Fruit fly (Drosophila melanogaster) whole organism, embryonic: ENCODE data around the gene CG11131.

Experiments
- Atf6 ChIP-seq: fragments of 200-800 bp; sonication (Bioruptor generic); IDR thresholded peaks from 2 replicates; pipeline ENCODE4 v1.3.6; 2022; ENCODE audit warnings: missing biosample characterization, missing genetic modification characterization
- CG10209 ChIP-seq: fragments of 200-800 bp; sonication (Bioruptor generic); optimal IDR thresholded peaks from 3 replicates; lab custom pipeline; 2017; ENCODE audit warnings: missing biosample characterization, mild to moderate bottlenecking, missing genetic modification characterization, missing genetic modification reagents
- CG13287 ChIP-seq: fragments of 200-800 bp; sonication (Bioruptor generic); IDR thresholded peaks from 2 replicates; pipeline ENCODE4 v1.3.6; 2022; ENCODE audit warnings: missing biosample characterization, missing genetic modification characterization; ENCODE audit not compliant: partially characterized antibody
- CG13894 ChIP-seq: fragments of 200-800 bp; sonication (Bioruptor generic); optimal IDR thresholded peaks from 3 replicates; lab custom pipeline; 2018; ENCODE audit warnings: missing biosample characterization, mild to moderate bottlenecking, missing genetic modification characterization, moderate library complexity
- CG14014 ChIP-seq: fragments of 200-800 bp; sonication (Bioruptor generic); IDR thresholded peaks from 2 replicates; pipeline ENCODE4 v1.3.6; 2022; ENCODE audit warnings: missing biosample characterization, missing genetic modification characterization
- CG1603 ChIP-seq: fragments of 200-800 bp; sonication (Bioruptor generic); optimal IDR thresholded peaks from 2 replicates; lab custom pipeline; 2019; ENCODE audit warnings: missing biosample characterization, mild to moderate bottlenecking, missing genetic modification characterization, moderate library complexity
- CG17361 ChIP-seq: fragments of 200-800 bp; sonication (Bioruptor generic); IDR thresholded peaks from 3 replicates; pipeline ENCODE4 v1.3.6; 2022; ENCODE audit warnings: missing biosample characterization, missing genetic modification characterization
- CG30431 ChIP-seq: fragments of 200-800 bp; sonication (Bioruptor generic); optimal IDR thresholded peaks from 2 replicates; lab custom pipeline; 2017; ENCODE audit warnings: missing biosample characterization, missing genetic modification characterization
- CG33557 ChIP-seq: fragments of 200-800 bp; sonication (Bioruptor generic); optimal IDR thresholded peaks from 2 replicates; lab custom pipeline; 2019; ENCODE audit warnings: missing biosample characterization, mild to moderate bottlenecking, missing genetic modification characterization, moderate library complexity
- CG34224 ChIP-seq: fragments of 200-800 bp; sonication (Bioruptor generic); IDR thresholded peaks from 3 replicates; pipeline ENCODE4 v1.3.6; 2022; ENCODE audit warnings: missing biosample characterization, missing genetic modification characterization; ENCODE audit not compliant: partially characterized antibody
- CG34376 ChIP-seq: fragments of 200-800 bp; sonication (Bioruptor generic); optimal IDR thresholded peaks from 2 replicates; lab custom pipeline; 2018; ENCODE audit warnings: missing biosample characterization, mild to moderate bottlenecking, missing genetic modification characterization
- CG3726 ChIP-seq: fragments of 200-800 bp; sonication (Bioruptor generic); IDR thresholded peaks from 3 replicates; pipeline ENCODE4, ENCODE4 v1.3.6; 2022; ENCODE audit warnings: missing biosample characterization, missing genetic modification characterization
- CG4328 ChIP-seq: fragments of 200-800 bp; sonication (Bioruptor generic); optimal IDR thresholded peaks from 3 replicates; lab custom pipeline; 2017; ENCODE audit warnings: missing biosample characterization, missing genetic modification reagents, missing genetic modification characterization
- CG4820 ChIP-seq: fragments of 200-800 bp; sonication (Bioruptor generic); optimal IDR thresholded peaks from 3 replicates; lab custom pipeline; 2016; ENCODE audit warnings: missing biosample characterization, missing genetic modification characterization
- CG6175 ChIP-seq: fragments of 200-800 bp; sonication (Bioruptor generic); IDR thresholded peaks from 3 replicates; pipeline ENCODE4 v1.3.6; 2022; ENCODE audit warnings: missing biosample characterization, missing genetic modification characterization
- CG6272 ChIP-seq: fragments of 200-800 bp; sonication (Bioruptor generic); IDR thresholded peaks from 2 replicates; pipeline ENCODE4 v1.3.6; 2022; ENCODE audit warnings: missing biosample characterization, missing genetic modification characterization
- CG7839 ChIP-seq: fragments of 200-800 bp; sonication (Bioruptor generic); optimal IDR thresholded peaks from 3 replicates; lab custom pipeline; 2018; ENCODE audit warnings: missing biosample characterization, mild to moderate bottlenecking, missing genetic modification characterization, moderate library complexity
- CG8281 ChIP-seq: fragments of 200-800 bp; sonication (Bioruptor generic); optimal IDR thresholded peaks from 2 replicates; lab custom pipeline; 2018; ENCODE audit warnings: missing biosample characterization, mild to moderate bottlenecking, missing genetic modification characterization, moderate library complexity
- Chrac-16 ChIP-seq: fragments of 200-800 bp; sonication (Bioruptor generic); optimal IDR thresholded peaks from 3 replicates; lab custom pipeline; 2016; ENCODE audit warnings: missing biosample characterization, missing genetic modification characterization
- D19A ChIP-seq: fragments of 200-800 bp; optimal IDR thresholded peaks from 3 replicates; lab custom pipeline; 2019; ENCODE audit warnings: missing biosample characterization, mild to moderate bottlenecking, missing genetic modification characterization, moderate library complexity
- Dll ChIP-seq: fragments of 200-800 bp; sonication (Bioruptor generic); IDR thresholded peaks from 4 replicates; pipeline ENCODE4 v1.3.6; 2022; ENCODE audit warnings: missing biosample characterization, missing genetic modification characterization; ENCODE audit not compliant: partially characterized antibody
- Gug ChIP-seq: fragments of 200-800 bp; sonication (Bioruptor generic); IDR thresholded peaks from 4 replicates; pipeline ENCODE4 v1.3.6; 2022; ENCODE audit warnings: missing biosample characterization, missing genetic modification characterization
- Hmx ChIP-seq: fragments of 200-800 bp; sonication (Bioruptor generic); optimal IDR thresholded peaks from 2 replicates; lab custom pipeline; 2016; ENCODE audit warnings: missing biosample characterization, missing genetic modification characterization
- Kr ChIP-seq: fragments of 200-800 bp; sonication (Bioruptor generic); optimal IDR thresholded peaks from 2 replicates; lab custom pipeline; 2017; ENCODE audit warnings: missing biosample characterization, mild to moderate bottlenecking, missing genetic modification characterization
- MESR4 ChIP-seq: fragments of 200-800 bp; sonication (Bioruptor generic); optimal IDR thresholded peaks from 2 replicates; lab custom pipeline; 2018; ENCODE audit warnings: missing biosample characterization, mild to moderate bottlenecking, missing genetic modification characterization, moderate library complexity
- Mrtf ChIP-seq: fragments of 200-800 bp; sonication (Bioruptor generic); IDR thresholded peaks from 3 replicates; pipeline ENCODE4 v1.3.6; 2022; ENCODE audit warnings: missing biosample characterization, missing genetic modification characterization
- NK7.1 ChIP-seq: fragments of 200-800 bp; sonication (Bioruptor generic); optimal IDR thresholded peaks from 3 replicates; lab custom pipeline; 2016; ENCODE audit warnings: missing biosample characterization, missing genetic modification characterization
- Opbp ChIP-seq: fragments of 200-800 bp; sonication (Bioruptor generic); IDR thresholded peaks from 3 replicates; pipeline ENCODE4 v1.3.6; 2022; ENCODE audit warnings: missing biosample characterization, missing genetic modification characterization; ENCODE audit not compliant: partially characterized antibody
- Rx ChIP-seq: fragments of 200-800 bp; sonication (Bioruptor generic); IDR thresholded peaks from 2 replicates; pipeline ENCODE4 v1.3.6; 2022; ENCODE audit warnings: missing biosample characterization, missing genetic modification characterization
- Six4 ChIP-seq: fragments of 200-800 bp; sonication (Bioruptor generic); optimal IDR thresholded peaks from 2 replicates; lab custom pipeline; 2016; ENCODE audit warnings: missing biosample characterization, missing genetic modification characterization
- Spps ChIP-seq: fragments of 200-800 bp; sonication (Bioruptor generic); optimal IDR thresholded peaks from 2 replicates; lab custom pipeline; 2018; ENCODE audit warnings: missing biosample characterization, mild to moderate bottlenecking, missing genetic modification characterization
- YL-1 ChIP-seq: fragments of 200-800 bp; sonication (Bioruptor generic); optimal IDR thresholded peaks from 3 replicates; lab custom pipeline; 2017; ENCODE audit warnings: missing biosample characterization, mild to moderate bottlenecking, missing genetic modification characterization
- ash1 ChIP-seq: fragments of 200-800 bp; sonication (Bioruptor generic); optimal IDR thresholded peaks from 2 replicates; lab custom pipeline; 2018; ENCODE audit warnings: missing biosample characterization, mild to moderate bottlenecking, missing genetic modification characterization
- bsh ChIP-seq, 2 experiments: fragments of 200-800 bp; sonication (Bioruptor generic); optimal IDR thresholded peaks; 2 replicates each; lab custom pipeline; 2017 to 2018; ENCODE audit warnings: mild to moderate bottlenecking in 2 of 2, missing biosample characterization in 2 of 2, missing genetic modification characterization in 2 of 2, moderate library complexity in 1 of 2
- crc ChIP-seq: fragments of 200-800 bp; sonication (Bioruptor generic); optimal IDR thresholded peaks from 2 replicates; lab custom pipeline; 2016; ENCODE audit warnings: missing biosample characterization, missing genetic modification characterization
- dimm ChIP-seq: fragments of 200-800 bp; sonication (Bioruptor generic); IDR thresholded peaks from 2 replicates; pipeline ENCODE4 v1.3.6; 2022; ENCODE audit warnings: missing biosample characterization, missing genetic modification characterization
- exex ChIP-seq: fragments of 200-800 bp; sonication (Bioruptor generic); optimal IDR thresholded peaks from 4 replicates; lab custom pipeline; 2018; ENCODE audit warnings: missing biosample characterization, mild to moderate bottlenecking, missing genetic modification characterization, moderate library complexity
- gce ChIP-seq: fragments of 200-800 bp; sonication (Bioruptor generic); IDR thresholded peaks from 3 replicates; pipeline ENCODE4 v1.3.6; 2022; ENCODE audit warnings: missing biosample characterization, missing genetic modification characterization
- lola ChIP-seq, 3 experiments: fragments of >200 bp in 2 of 3; fragments of 200-800 bp in 1 of 3; sonication (Bioruptor generic) in 1 of 3; optimal IDR thresholded peaks; 2 replicates each; lab custom pipeline; 2017 to 2019; ENCODE audit warnings: missing biosample characterization in 3 of 3, missing genetic modification characterization in 3 of 3, mild to moderate bottlenecking in 1 of 3, moderate library complexity in 1 of 3
- nerfin-2 ChIP-seq: fragments of 200-800 bp; sonication (Bioruptor generic); IDR thresholded peaks from 2 replicates; pipeline ENCODE4 v1.3.6; 2022; ENCODE audit warnings: missing biosample characterization, missing genetic modification characterization; ENCODE audit not compliant: partially characterized antibody
- nmo ChIP-seq: fragments of 200-800 bp; sonication (Bioruptor generic); optimal IDR thresholded peaks from 2 replicates; lab custom pipeline; 2018; ENCODE audit warnings: missing biosample characterization, mild to moderate bottlenecking, missing genetic modification characterization, moderate library complexity
- oc ChIP-seq: fragments of 200-800 bp; sonication (Bioruptor generic); optimal IDR thresholded peaks from 2 replicates; lab custom pipeline; 2018; ENCODE audit warnings: missing biosample characterization, mild to moderate bottlenecking, missing genetic modification characterization, moderate library complexity
- odd ChIP-seq: fragments of 200-800 bp; sonication (Bioruptor generic); optimal IDR thresholded peaks from 2 replicates; lab custom pipeline; 2017; ENCODE audit warnings: missing biosample characterization, mild to moderate bottlenecking, missing genetic modification characterization
- slbo ChIP-seq: fragments of 200-800 bp; sonication (Bioruptor generic); IDR thresholded peaks from 2 replicates; pipeline ENCODE4 v1.3.6; 2022; ENCODE audit warnings: missing biosample characterization, missing genetic modification characterization
- tin ChIP-seq: fragments of 200-800 bp; sonication (Bioruptor generic); optimal IDR thresholded peaks from 3 replicates; lab custom pipeline; 2016; ENCODE audit warnings: missing biosample characterization, missing genetic modification characterization
- tna ChIP-seq: fragments of 200-800 bp; sonication (Bioruptor generic); IDR thresholded peaks from 2 replicates; pipeline ENCODE4 v1.3.6; 2022; ENCODE audit warnings: missing biosample characterization, missing genetic modification characterization; ENCODE audit not compliant: partially characterized antibody
- ttk ChIP-seq: fragments of 200-800 bp; sonication (Bioruptor generic); IDR thresholded peaks from 2 replicates; pipeline ENCODE4 v2.1.2; 2022; ENCODE audit warnings: missing biosample characterization, missing genetic modification characterization
- wek ChIP-seq: fragments of 200-800 bp; sonication (Bioruptor generic); optimal IDR thresholded peaks from 3 replicates; lab custom pipeline; 2018; ENCODE audit warnings: missing biosample characterization, mild to moderate bottlenecking, missing genetic modification characterization, moderate library complexity

Gene CG11131

dm6 chr3L:22863367-22864078 is 35.0 kb upstream of the CG11131 start, which contains the start of gene CG33169 (continued):
- TF ChIP-seq tin (GFP tag; lab: Kevin White, UChicago) = peak; percentile 79
- TF ChIP-seq CG6175 (GFP tag; lab: Robert Waterston, UW) = peak; percentile 92
- TF ChIP-seq tna (GFP tag; lab: Robert Waterston, UW) = peak; percentile 50
- TF ChIP-seq MESR4 (GFP tag; lab: Kevin White, UChicago) = peak; percentile 90
- TF ChIP-seq Chrac-16 (GFP tag; lab: Kevin White, UChicago) = peak; percentile 71
- TF ChIP-seq Gug (GFP tag; lab: Robert Waterston, UW) = peak; percentile 86
- TF ChIP-seq CG17361 = peak; percentile 61
- TF ChIP-seq CG13287 (GFP tag; lab: Robert Waterston, UW) = peak; percentile 74
- peak in 1 of 2 experiments; percentile 62 for TF ChIP-seq bsh (GFP tag; optimal IDR thresholded peaks at IDR 0.05; lab: Kevin White, UChicago)
- peak; percentile 72; the same call in 2 of the 3 replicates for TF ChIP-seq gce (GFP tag; lab: Robert Waterston, UW)
- TF ChIP-seq Rx = peak; percentile 81
- peak; percentile 91 for TF ChIP-seq ash1 (GFP tag; lab: Kevin White, UChicago)
- no peak for TF ChIP-seq odd (GFP tag; lab: Kevin White, UChicago)
- TF ChIP-seq CG34376 (GFP tag; lab: Kevin White, UChicago) = peak; percentile 83
- peak; percentile 33 for TF ChIP-seq D19A
- peak; percentile 86 for TF ChIP-seq CG14014 (GFP tag; lab: Robert Waterston, UW)
- peak; percentile 61; the same call in 2 of the 4 replicates for TF ChIP-seq Dll (GFP tag; lab: Robert Waterston, UW)
- TF ChIP-seq CG30431 (GFP tag; lab: Kevin White, UChicago) = peak; percentile 79
- no peak for TF ChIP-seq exex (tag; lab: Kevin White, UChicago)
- peak; percentile 95 for TF ChIP-seq CG1603 (tag; lab: Kevin White, UChicago)
- TF ChIP-seq CG10209 = peak; percentile 87
- no peak for TF ChIP-seq Hmx (GFP tag; lab: Kevin White, UChicago)
- peak; percentile 82 for TF ChIP-seq CG4328 (GFP tag; lab: Kevin White, UChicago)
- TF ChIP-seq nerfin-2 (GFP tag; lab: Robert Waterston, UW) = no peak
- TF ChIP-seq Atf6 (GFP tag; lab: Robert Waterston, UW) = peak; percentile 46; the same call in 1 of the 2 replicates
- TF ChIP-seq CG34224 (GFP tag; lab: Robert Waterston, UW) = peak; percentile 54; the same call in 2 of the 3 replicates
- peak; percentile 9 for TF ChIP-seq CG8281
- peak; percentile 57; the same call in 1 of the 2 replicates for TF ChIP-seq CG6272
- TF ChIP-seq slbo (GFP tag; lab: Robert Waterston, UW) = peak; percentile 96
- TF ChIP-seq Spps (tag; lab: Kevin White, UChicago) = no peak
- TF ChIP-seq nmo (GFP tag; lab: Kevin White, UChicago) = peak; percentile 85
- TF ChIP-seq Six4 = peak; percentile 36
- TF ChIP-seq wek = peak; percentile 54
- peak; percentile 77 for TF ChIP-seq CG7839 (tag; lab: Kevin White, UChicago)
- TF ChIP-seq dimm = peak; percentile 41; the same call in 1 of the 2 replicates
- TF ChIP-seq crc (GFP tag; lab: Kevin White, UChicago) = peak; percentile 65
- TF ChIP-seq YL-1 (GFP tag; lab: Kevin White, UChicago) = peak; percentile 83
- TF ChIP-seq CG3726 (GFP tag; lab: Robert Waterston, UW) = peak; percentile 65; the same call in 1 of the 3 replicates
- TF ChIP-seq lola (GFP tag; optimal IDR thresholded peaks at IDR 0.05; lab: Kevin White, UChicago) = peak in 1 of 3 experiments; percentile 17
- TF ChIP-seq CG33557 (GFP tag; lab: Kevin White, UChicago) = peak; percentile 47
- TF ChIP-seq oc = peak; percentile 76
- peak; percentile 75; the same call in 2 of the 3 replicates for TF ChIP-seq Mrtf (GFP tag; lab: Robert Waterston, UW)
- TF ChIP-seq NK7.1 (GFP tag; lab: Kevin White, UChicago) = peak; percentile 78
- TF ChIP-seq Kr (GFP tag; lab: Kevin White, UChicago) = no peak
- TF ChIP-seq ttk (GFP tag; lab: Robert Waterston, UW) = peak; percentile 81
- TF ChIP-seq CG13894 (tag; lab: Kevin White, UChicago) = peak; percentile 93
- TF ChIP-seq CG4820 (GFP tag; lab: Kevin White, UChicago) = peak; percentile 71
- peak; percentile 71 for TF ChIP-seq Opbp (GFP tag; lab: Robert Waterston, UW)
